Fruit fly (Drosophila melanogaster) whole organism, embryonic: ENCODE data around the gene aqz.

Experiments
- Antp ChIP-seq: fragments of 200-800 bp; sonication (Bioruptor generic); optimal IDR thresholded peaks from 3 replicates; lab custom pipeline; 2016; ENCODE audit warnings: missing biosample characterization, missing genetic modification characterization
- CG10366 ChIP-seq: fragments of 200-800 bp; sonication (Bioruptor generic); IDR thresholded peaks from 2 replicates; pipeline ENCODE4 v1.3.6; 2022; ENCODE audit warnings: missing biosample characterization, missing genetic modification characterization
- CG10431 ChIP-seq: fragments of 200-800 bp; sonication (Bioruptor generic); optimal IDR thresholded peaks from 3 replicates; lab custom pipeline; 2018; ENCODE audit warnings: missing biosample characterization, mild to moderate bottlenecking, missing genetic modification characterization
- CG10565 ChIP-seq: fragments of 200-800 bp; sonication (Bioruptor generic); optimal IDR thresholded peaks from 3 replicates; lab custom pipeline; 2016; ENCODE audit warnings: missing biosample characterization, mild to moderate bottlenecking, missing genetic modification characterization
- CG10979 ChIP-seq: fragments of 200-800 bp; sonication (Bioruptor generic); optimal IDR thresholded peaks from 2 replicates; lab custom pipeline; 2018; ENCODE audit warnings: missing biosample characterization, mild to moderate bottlenecking, missing genetic modification characterization, moderate library complexity
- CG11504 ChIP-seq: fragments of 200-800 bp; sonication (Bioruptor generic); optimal IDR thresholded peaks from 3 replicates; lab custom pipeline; 2019; ENCODE audit warnings: missing biosample characterization, mild to moderate bottlenecking, missing genetic modification characterization, moderate library complexity
- CG12391 ChIP-seq: fragments of 200-800 bp; sonication (Bioruptor generic); optimal IDR thresholded peaks from 3 replicates; lab custom pipeline; 2018; ENCODE audit warnings: missing biosample characterization, mild to moderate bottlenecking, missing genetic modification characterization, moderate library complexity
- CG14441 ChIP-seq: fragments of 200-800 bp; sonication (Bioruptor generic); IDR thresholded peaks from 2 replicates; pipeline ENCODE4 v1.3.6; 2022; ENCODE audit warnings: missing biosample characterization, missing genetic modification characterization
- CG15514 ChIP-seq: fragments of 200-800 bp; sonication (Bioruptor generic); optimal IDR thresholded peaks from 3 replicates; lab custom pipeline; 2017; ENCODE audit warnings: missing biosample characterization, missing genetic modification characterization, mild to moderate bottlenecking, moderate library complexity, missing genetic modification reagents
- CG15601 ChIP-seq: fragments of 200-800 bp; sonication (Bioruptor generic); optimal IDR thresholded peaks from 3 replicates; lab custom pipeline; 2019; ENCODE audit warnings: missing biosample characterization, mild to moderate bottlenecking, missing genetic modification characterization, moderate library complexity
- CG1603 ChIP-seq: fragments of 200-800 bp; sonication (Bioruptor generic); optimal IDR thresholded peaks from 2 replicates; lab custom pipeline; 2019; ENCODE audit warnings: missing biosample characterization, mild to moderate bottlenecking, missing genetic modification characterization, moderate library complexity
- CG17359 ChIP-seq: fragments of 200-800 bp; sonication (Bioruptor generic); optimal IDR thresholded peaks from 3 replicates; lab custom pipeline; 2018; ENCODE audit warnings: missing biosample characterization, mild to moderate bottlenecking, missing genetic modification characterization, moderate library complexity
- CG17385 ChIP-seq: fragments of 200-800 bp; sonication (Bioruptor generic); optimal IDR thresholded peaks from 3 replicates; lab custom pipeline; 2018; ENCODE audit warnings: missing biosample characterization, mild to moderate bottlenecking, missing genetic modification characterization
- CG17612 ChIP-seq: fragments of 200-800 bp; sonication (Bioruptor generic); IDR thresholded peaks from 2 replicates; pipeline ENCODE4 v1.3.6; 2022; ENCODE audit warnings: missing biosample characterization, missing genetic modification characterization
- CG32767 ChIP-seq: fragments of 200-800 bp; sonication (Bioruptor generic); IDR thresholded peaks from 2 replicates; pipeline ENCODE4 v1.3.6; 2022; ENCODE audit warnings: missing biosample characterization, missing genetic modification characterization
- CG42726 ChIP-seq: fragments of 200-800 bp; sonication (Bioruptor generic); IDR thresholded peaks from 2 replicates; pipeline ENCODE4 v1.3.6; 2022; ENCODE audit warnings: missing biosample characterization, missing genetic modification characterization; ENCODE audit not compliant: partially characterized antibody
- CG4424 ChIP-seq: fragments of 200-800 bp; sonication (Bioruptor generic); optimal IDR thresholded peaks from 3 replicates; lab custom pipeline; 2016; ENCODE audit warnings: missing biosample characterization, missing genetic modification characterization
- CG5245 ChIP-seq: fragments of 200-800 bp; sonication (Bioruptor generic); optimal IDR thresholded peaks from 3 replicates; lab custom pipeline; 2016; ENCODE audit warnings: missing biosample characterization, missing genetic modification characterization
- CG9437 ChIP-seq: fragments of 200-800 bp; sonication (Bioruptor generic); optimal IDR thresholded peaks from 2 replicates; lab custom pipeline; 2018; ENCODE audit warnings: missing biosample characterization, mild to moderate bottlenecking, missing genetic modification characterization
- CG9876 ChIP-seq: fragments of 200-800 bp; sonication (Bioruptor generic); optimal IDR thresholded peaks from 2 replicates; lab custom pipeline; 2016; ENCODE audit warnings: missing biosample characterization, missing genetic modification characterization
- CTCF ChIP-seq: fragments of 200-800 bp; sonication (Bioruptor generic); optimal IDR thresholded peaks from 2 replicates; lab custom pipeline; 2017; ENCODE audit warnings: missing biosample characterization, mild to moderate bottlenecking, missing genetic modification characterization, moderate library complexity
- D19B ChIP-seq: fragments of 200-800 bp; sonication (Bioruptor generic); optimal IDR thresholded peaks from 2 replicates; lab custom pipeline; 2017; ENCODE audit warnings: missing biosample characterization, mild to moderate bottlenecking, missing genetic modification characterization
- Dip2 ChIP-seq: fragments of 200-800 bp; sonication (Bioruptor generic); IDR thresholded peaks from 2 replicates; pipeline ENCODE4 v1.3.6; 2022; ENCODE audit warnings: missing biosample characterization, missing genetic modification characterization
- Gsc ChIP-seq: fragments of 200-800 bp; sonication (Bioruptor generic); IDR thresholded peaks from 2 replicates; pipeline ENCODE4 v1.3.6; 2022; ENCODE audit warnings: missing biosample characterization, missing genetic modification characterization
- Hr39 ChIP-seq: fragments of >200 bp; optimal IDR thresholded peaks from 2 replicates; lab custom pipeline; 2017
- Opbp ChIP-seq: fragments of 200-800 bp; sonication (Bioruptor generic); IDR thresholded peaks from 3 replicates; pipeline ENCODE4 v1.3.6; 2022; ENCODE audit warnings: missing biosample characterization, missing genetic modification characterization; ENCODE audit not compliant: partially characterized antibody
- Side ChIP-seq: fragments of 200-800 bp; sonication (Bioruptor generic); optimal IDR thresholded peaks from 2 replicates; lab custom pipeline; 2016; ENCODE audit warnings: missing biosample characterization, missing genetic modification characterization
- Spps ChIP-seq: fragments of 200-800 bp; sonication (Bioruptor generic); optimal IDR thresholded peaks from 2 replicates; lab custom pipeline; 2018; ENCODE audit warnings: missing biosample characterization, mild to moderate bottlenecking, missing genetic modification characterization
- YL-1 ChIP-seq: fragments of 200-800 bp; sonication (Bioruptor generic); optimal IDR thresholded peaks from 3 replicates; lab custom pipeline; 2017; ENCODE audit warnings: missing biosample characterization, mild to moderate bottlenecking, missing genetic modification characterization
- ap ChIP-seq: fragments of 200-800 bp; sonication (Bioruptor generic); IDR thresholded peaks from 2 replicates; pipeline ENCODE4 v1.3.6; 2022; ENCODE audit warnings: missing biosample characterization, missing genetic modification characterization
- caup ChIP-seq: fragments of 200-800 bp; sonication (Bioruptor generic); optimal IDR thresholded peaks from 3 replicates; lab custom pipeline; 2017; ENCODE audit warnings: missing biosample characterization, mild to moderate bottlenecking, missing genetic modification characterization, moderate library complexity; ENCODE audit not compliant: severe bottlenecking
- da ChIP-seq: fragments of 200-800 bp; sonication (Bioruptor generic); optimal IDR thresholded peaks from 2 replicates; lab custom pipeline; 2016; ENCODE audit warnings: missing biosample characterization, missing genetic modification characterization
- dan ChIP-seq: fragments of 200-800 bp; sonication (Bioruptor generic); IDR thresholded peaks from 2 replicates; pipeline ENCODE4 v1.3.6; 2022; ENCODE audit warnings: missing biosample characterization, missing genetic modification characterization
- dmrt11E ChIP-seq: fragments of 200-800 bp; sonication (Bioruptor generic); optimal IDR thresholded peaks from 3 replicates; lab custom pipeline; 2018; ENCODE audit warnings: missing biosample characterization, mild to moderate bottlenecking, missing genetic modification characterization, moderate library complexity
- dysf ChIP-seq: fragments of 200-800 bp; sonication (Bioruptor generic); IDR thresholded peaks from 3 replicates; pipeline ENCODE4 v1.3.6; 2022; ENCODE audit warnings: missing biosample characterization, missing genetic modification characterization
- ems ChIP-seq: fragments of 200-800 bp; sonication (Bioruptor generic); optimal IDR thresholded peaks from 3 replicates; lab custom pipeline; 2016; ENCODE audit warnings: missing biosample characterization, missing genetic modification characterization
- esg ChIP-seq: fragments of 200-800 bp; sonication (Bioruptor generic); conservative IDR thresholded peaks from 2 replicates; pipeline ENCODE4 v1.3.6; 2022; ENCODE audit warnings: missing biosample characterization, missing genetic modification characterization
- eyg ChIP-seq: fragments of 200-800 bp; sonication (Bioruptor generic); optimal IDR thresholded peaks from 3 replicates; lab custom pipeline; 2016; ENCODE audit warnings: missing biosample characterization, missing genetic modification characterization
- ftz-f1 ChIP-seq: fragments of 200-800 bp; sonication (Bioruptor generic); optimal IDR thresholded peaks from 2 replicates; lab custom pipeline; 2016; ENCODE audit warnings: missing biosample characterization, missing genetic modification characterization
- gsb ChIP-seq: fragments of 200-800 bp; sonication (Bioruptor generic); IDR thresholded peaks from 2 replicates; pipeline ENCODE4 v1.3.6; 2022; ENCODE audit warnings: missing biosample characterization, missing genetic modification characterization
- insv ChIP-seq, 2 experiments: fragments of 200-800 bp; sonication (Bioruptor generic); optimal IDR thresholded peaks; 3 replicates each; lab custom pipeline; 2016 to 2018; ENCODE audit warnings: missing biosample characterization in 2 of 2, missing genetic modification characterization in 2 of 2
- mam ChIP-seq: fragments of 200-800 bp; sonication (Bioruptor generic); optimal IDR thresholded peaks from 3 replicates; lab custom pipeline; 2016; ENCODE audit warnings: missing biosample characterization, missing genetic modification characterization
- mirr ChIP-seq: fragments of 200-800 bp; sonication (Bioruptor generic); optimal IDR thresholded peaks from 3 replicates; lab custom pipeline; 2018; ENCODE audit warnings: missing biosample characterization, mild to moderate bottlenecking, missing genetic modification characterization
- mld ChIP-seq: fragments of 200-800 bp; sonication (Bioruptor generic); IDR thresholded peaks from 3 replicates; pipeline ENCODE4 v1.3.6; 2022; ENCODE audit warnings: missing biosample characterization, missing genetic modification characterization; ENCODE audit not compliant: partially characterized antibody
- pita ChIP-seq: fragments of 200-800 bp; sonication (Bioruptor generic); optimal IDR thresholded peaks from 2 replicates; lab custom pipeline; 2017; ENCODE audit warnings: missing biosample characterization, mild to moderate bottlenecking, missing genetic modification characterization
- sd ChIP-seq: fragments of 200-800 bp; sonication (Bioruptor generic); optimal IDR thresholded peaks from 3 replicates; lab custom pipeline; 2018; ENCODE audit warnings: missing biosample characterization, mild to moderate bottlenecking, missing genetic modification characterization, moderate library complexity
- seq ChIP-seq: fragments of 200-800 bp; sonication (Bioruptor generic); IDR thresholded peaks from 2 replicates; pipeline ENCODE4 v1.3.6; 2022; ENCODE audit warnings: missing biosample characterization, missing genetic modification characterization
- sob ChIP-seq: fragments of 200-800 bp; sonication (Bioruptor generic); IDR thresholded peaks from 2 replicates; pipeline ENCODE4 v1.3.6; 2022; ENCODE audit warnings: missing biosample characterization, missing genetic modification characterization
- stc ChIP-seq: fragments of 200-800 bp; sonication (Bioruptor generic); IDR thresholded peaks from 2 replicates; pipeline ENCODE4 v1.3.6; 2022; ENCODE audit warnings: missing biosample characterization, missing genetic modification characterization
- tio ChIP-seq: fragments of 200-800 bp; sonication (Bioruptor generic); optimal IDR thresholded peaks from 2 replicates; lab custom pipeline; 2017; ENCODE audit warnings: missing biosample characterization, missing genetic modification characterization, inconsistent platforms
- z ChIP-seq: fragments of 200-800 bp; sonication (Bioruptor generic); IDR thresholded peaks from 3 replicates; pipeline ENCODE4 v1.3.6; 2022; ENCODE audit warnings: missing biosample characterization, missing genetic modification characterization

The aqz gene

DNA sequence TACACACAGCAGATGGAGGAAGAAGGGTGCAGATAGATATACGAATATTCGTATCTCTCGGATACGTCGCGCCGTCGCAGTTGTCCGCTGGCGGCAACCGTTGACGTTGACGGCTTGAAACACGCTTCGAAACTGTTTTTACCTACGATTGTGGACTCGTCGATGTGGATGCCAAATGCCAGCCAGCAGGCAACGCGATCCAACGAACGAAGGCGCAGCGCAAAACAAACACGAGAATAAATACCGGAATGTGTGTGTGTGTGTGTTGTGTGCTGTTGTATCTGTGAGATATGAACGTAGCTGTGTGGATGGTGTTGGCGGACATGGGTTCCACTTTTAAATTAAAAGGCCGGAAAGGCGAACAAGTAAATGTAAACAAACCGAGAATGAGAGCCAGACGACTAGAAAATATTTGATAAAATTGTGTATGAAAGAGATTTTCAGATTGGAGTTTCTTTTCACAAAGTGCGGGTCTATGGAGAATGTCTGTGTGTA lies 25.7 kb upstream of the aqz start (continued):
- TF ChIP-seq insv (GFP tag; optimal IDR thresholded peaks at IDR 0.05; lab: Kevin White, UChicago) (peak in 1 of 2 experiments; percentile 83), YL-1 (GFP tag; lab: Kevin White, UChicago) (peak; percentile 49), CG11504 (tag; lab: Kevin White, UChicago) (peak; percentile 73), dmrt11E (peak; percentile 21), CG10979 (tag; lab: Kevin White, UChicago) (peak; percentile 36), CG14441 (GFP tag; lab: Robert Waterston, UW) (no peak), CG10431 (peak; percentile 24), CG17385 (GFP tag; lab: Kevin White, UChicago) (peak; percentile 35), dan (GFP tag; lab: Robert Waterston, UW) (no peak), seq (GFP tag; lab: Robert Waterston, UW) (no peak), CG5245 (GFP tag; lab: Kevin White, UChicago) (peak; percentile 24), Side (GFP tag; lab: Kevin White, UChicago) (peak; percentile 86), pita (GFP tag; lab: Kevin White, UChicago) (no peak), Spps (tag; lab: Kevin White, UChicago) (peak; percentile 18), mirr (GFP tag; lab: Kevin White, UChicago) (peak; percentile 83), CG10565 (GFP tag; lab: Kevin White, UChicago) (no peak), eyg (GFP tag; lab: Kevin White, UChicago) (peak; percentile 39), mam (GFP tag; lab: Kevin White, UChicago) (no peak), Antp (peak; percentile 20), Dip2 (GFP tag; lab: Robert Waterston, UW) (no peak), esg (GFP tag; lab: Robert Waterston, UW) (no peak), gsb (GFP tag; lab: Robert Waterston, UW) (0 out of 2 replicates have a peak, but pooled peaks have one; percentile 29), CG42726 (peak; percentile 66; the same call in 1 of the 2 replicates), CTCF (GFP tag; lab: Kevin White, UChicago) (no peak), CG17359 (tag; lab: Kevin White, UChicago) (peak; percentile 56), ap (GFP tag; lab: Robert Waterston, UW) (no peak), CG10366 (GFP tag; lab: Robert Waterston, UW) (no peak), CG17612 (no peak), mld (GFP tag; lab: Robert Waterston, UW) (peak; percentile 22; the same call in 1 of the 3 replicates), CG15514 (GFP tag; lab: Kevin White, UChicago) (peak; percentile 80), CG12391 (peak; percentile 28), CG9437 (GFP tag; lab: Kevin White, UChicago) (peak; percentile 50), CG9876 (GFP tag; lab: Kevin White, UChicago) (no peak), CG32767 (GFP tag; lab: Robert Waterston, UW) (peak; percentile 40; the same call in 1 of the 2 replicates), sob (GFP tag; lab: Robert Waterston, UW) (peak; percentile 70; the same call in 1 of the 2 replicates), da (GFP tag; lab: Kevin White, UChicago) (no peak), D19B (no peak), sd (tag; lab: Kevin White, UChicago) (peak; percentile 96), stc (GFP tag; lab: Robert Waterston, UW) (peak; percentile 49; the same call in 1 of the 2 replicates), ems (GFP tag; lab: Kevin White, UChicago) (peak; percentile 22), z (GFP tag; lab: Robert Waterston, UW) (peak; percentile 75; the same call in 2 of the 3 replicates), Hr39 (no peak), Opbp (GFP tag; lab: Robert Waterston, UW) (peak; percentile 69), CG1603 (tag; lab: Kevin White, UChicago) (peak; percentile 66), Gsc (GFP tag; lab: Robert Waterston, UW) (no peak), CG4424 (GFP tag; lab: Kevin White, UChicago) (no peak), CG15601 (tag; lab: Kevin White, UChicago) (peak; percentile 51), tio (GFP tag; lab: Kevin White, UChicago) (no peak), dysf (GFP tag; lab: Robert Waterston, UW) (no peak; the same call in 2 of the 3 replicates), caup (GFP tag; lab: Kevin White, UChicago) (peak; percentile 75), ftz-f1 (GFP tag; lab: Kevin White, UChicago) (peak; percentile 35)
